Worm (Caenorhabditis elegans) whole organism, L2 larva: ENCODE results near the gene cyp-23A1.

ENCODE experiments used
- C34F6.9 ChIP-seq: fragments of 150-350 bp; optimal IDR thresholded peaks from 2 replicates; lab custom pipeline; 2014; ENCODE audit warnings: missing biosample characterization, missing genetic modification characterization
- F13H6.1 ChIP-seq: sonication (generic microtip); optimal IDR thresholded peaks from 2 replicates; lab custom pipeline; 2016; ENCODE audit warnings: missing genetic modification characterization, missing compliant biosample characterization
- Y55F3AM.14 ChIP-seq: fragments of 200-800 bp; sonication (Bioruptor generic); optimal IDR thresholded peaks from 2 replicates; lab custom pipeline; 2018; ENCODE audit warnings: mild to moderate bottlenecking, missing genetic modification characterization, missing compliant biosample characterization
- ZK546.5 ChIP-seq: sonication (generic microtip); optimal IDR thresholded peaks from 2 replicates; lab custom pipeline; 2017; ENCODE audit warnings: missing biosample characterization, missing genetic modification characterization
- aly-2 ChIP-seq: fragments of 150-350 bp; optimal IDR thresholded peaks from 2 replicates; lab custom pipeline; 2014; ENCODE audit warnings: missing biosample characterization, missing genetic modification characterization
- ceh-16 ChIP-seq: fragments of 150-350 bp; optimal IDR thresholded peaks from 2 replicates; lab custom pipeline; 2014; ENCODE audit warnings: missing biosample characterization, missing genetic modification characterization
- ceh-82 ChIP-seq: fragments of 150-350 bp; optimal IDR thresholded peaks from 2 replicates; lab custom pipeline; 2014; ENCODE audit warnings: missing biosample characterization, missing genetic modification characterization
- dmd-4 ChIP-seq: sonication (generic microtip); optimal IDR thresholded peaks from 2 replicates; lab custom pipeline; 2017; ENCODE audit warnings: missing biosample characterization, missing genetic modification characterization
- egl-27 ChIP-seq: sonication (generic microtip); optimal IDR thresholded peaks from 3 replicates; lab custom pipeline; 2017; ENCODE audit warnings: missing biosample characterization, missing genetic modification reagents, missing genetic modification characterization
- elt-1 ChIP-seq: fragments of 150-350 bp; optimal IDR thresholded peaks from 2 replicates; lab custom pipeline; 2014; ENCODE audit warnings: missing biosample characterization, missing genetic modification characterization
- fos-1 ChIP-seq: fragments of 150-350 bp; optimal IDR thresholded peaks from 2 replicates; lab custom pipeline; 2014; ENCODE audit warnings: missing biosample characterization, missing genetic modification characterization
- gmeb-1 ChIP-seq: fragments of 150-350 bp; optimal IDR thresholded peaks from 2 replicates; lab custom pipeline; 2014; ENCODE audit warnings: missing biosample characterization, missing genetic modification characterization
- lin-11 ChIP-seq: fragments of 150-350 bp; sonication (generic microtip); optimal IDR thresholded peaks from 2 replicates; lab custom pipeline; 2014; ENCODE audit warnings: missing biosample characterization, missing genetic modification characterization, inconsistent platforms, mixed read lengths
- lin-13 ChIP-seq: fragments of 150-350 bp; optimal IDR thresholded peaks from 2 replicates; lab custom pipeline; 2014; ENCODE audit warnings: missing biosample characterization, missing genetic modification reagents, missing genetic modification characterization
- lin-39 ChIP-seq: fragments of 150-350 bp; optimal IDR thresholded peaks from 2 replicates; lab custom pipeline; 2014; ENCODE audit warnings: missing biosample characterization, missing genetic modification reagents, missing genetic modification characterization
- lsy-2 ChIP-seq, 2 experiments: fragments of 150-350 bp in 1 of 2; sonication (generic microtip) in 1 of 2; optimal IDR thresholded peaks; 2 replicates each; lab custom pipeline; 2014 to 2017; ENCODE audit warnings: missing biosample characterization in 2 of 2, missing genetic modification characterization in 2 of 2
- mab-5 ChIP-seq: fragments of 150-350 bp; optimal IDR thresholded peaks from 2 replicates; lab custom pipeline; 2014; ENCODE audit warnings: missing biosample characterization, missing genetic modification characterization
- mbf-1 ChIP-seq: sonication (generic microtip); optimal IDR thresholded peaks from 2 replicates; lab custom pipeline; 2017; ENCODE audit warnings: missing biosample characterization, missing genetic modification characterization
- mdl-1 ChIP-seq, 2 experiments: fragments of 150-350 bp in 1 of 2; sonication (generic microtip) in 1 of 2; optimal IDR thresholded peaks; 2 replicates each; lab custom pipeline; 2017; ENCODE audit warnings: missing biosample characterization in 2 of 2, missing genetic modification characterization in 2 of 2
- nhr-10 ChIP-seq: sonication (generic microtip); optimal IDR thresholded peaks from 2 replicates; lab custom pipeline; 2017; ENCODE audit warnings: missing biosample characterization, missing genetic modification characterization
- nhr-11 ChIP-seq: fragments of 150-350 bp; optimal IDR thresholded peaks from 2 replicates; lab custom pipeline; 2014; ENCODE audit warnings: missing biosample characterization, missing genetic modification characterization
- nhr-12 ChIP-seq: fragments of 150-350 bp; optimal IDR thresholded peaks from 2 replicates; lab custom pipeline; 2014; ENCODE audit warnings: missing biosample characterization, missing genetic modification characterization
- nhr-129 ChIP-seq: fragments of 150-350 bp; optimal IDR thresholded peaks from 2 replicates; lab custom pipeline; 2014; ENCODE audit warnings: missing biosample characterization, missing genetic modification characterization
- nhr-21 ChIP-seq: fragments of 150-350 bp; optimal IDR thresholded peaks from 2 replicates; lab custom pipeline; 2014; ENCODE audit warnings: missing biosample characterization, missing genetic modification characterization
- nhr-23 ChIP-seq: fragments of 150-350 bp; optimal IDR thresholded peaks from 2 replicates; lab custom pipeline; 2014; ENCODE audit warnings: missing biosample characterization, missing genetic modification reagents, missing genetic modification characterization
- nhr-25 ChIP-seq: fragments of 150-350 bp; sonication (generic microtip); optimal IDR thresholded peaks from 3 replicates; lab custom pipeline; 2014; ENCODE audit warnings: missing biosample characterization, missing genetic modification characterization
- nhr-6 ChIP-seq: fragments of 150-350 bp; optimal IDR thresholded peaks from 2 replicates; lab custom pipeline; 2014; ENCODE audit warnings: missing biosample characterization, missing genetic modification characterization
- nhr-77 ChIP-seq: fragments of 150-350 bp; optimal IDR thresholded peaks from 2 replicates; lab custom pipeline; 2014; ENCODE audit warnings: missing biosample characterization, missing genetic modification characterization
- sem-4 ChIP-seq: fragments of 150-350 bp; optimal IDR thresholded peaks from 2 replicates; lab custom pipeline; 2014; ENCODE audit warnings: missing biosample characterization, missing genetic modification reagents, missing genetic modification characterization
- skn-1 ChIP-seq: sonication (generic microtip); optimal IDR thresholded peaks from 2 replicates; lab custom pipeline; 2017; ENCODE audit warnings: missing biosample characterization, missing genetic modification characterization
- sma-3 ChIP-seq: sonication (generic microtip); optimal IDR thresholded peaks from 2 replicates; lab custom pipeline; 2016; ENCODE audit warnings: missing genetic modification reagents, missing genetic modification characterization, missing compliant biosample characterization
- sma-9 ChIP-seq, 2 experiments: fragments of 150-350 bp in 1 of 2; sonication (generic microtip) in 1 of 2; optimal IDR thresholded peaks; 2 replicates each; lab custom pipeline; 2014 to 2016; ENCODE audit warnings: missing genetic modification characterization in 2 of 2, mild to moderate bottlenecking in 1 of 2, missing biosample characterization in 1 of 2, missing compliant biosample characterization in 1 of 2, missing genetic modification reagents in 1 of 2, moderate library complexity in 1 of 2
- unc-39 ChIP-seq: fragments of 150-350 bp; optimal IDR thresholded peaks from 2 replicates; lab custom pipeline; 2014; ENCODE audit warnings: missing biosample characterization, missing genetic modification characterization
- unc-55 ChIP-seq: fragments of 150-350 bp; sonication (generic microtip); optimal IDR thresholded peaks from 3 replicates; lab custom pipeline; 2014; ENCODE audit warnings: missing biosample characterization, missing genetic modification reagents, missing genetic modification characterization
- unc-62 ChIP-seq: fragments of 150-350 bp; optimal IDR thresholded peaks from 2 replicates; lab custom pipeline; 2014; ENCODE audit warnings: missing biosample characterization, missing genetic modification reagents, missing genetic modification characterization
- zag-1 ChIP-seq: fragments of 150-350 bp; optimal IDR thresholded peaks from 2 replicates; lab custom pipeline; 2014; ENCODE audit warnings: missing biosample characterization, missing genetic modification characterization
- ztf-1 ChIP-seq: fragments of 200-800 bp; sonication (Bioruptor generic); conservative IDR thresholded peaks from 2 replicates; pipeline ENCODE4 v1.3.6; 2022; ENCODE audit warnings: missing genetic modification characterization, missing compliant biosample characterization
- ztf-4 ChIP-seq: fragments of 150-350 bp; optimal IDR thresholded peaks from 2 replicates; lab custom pipeline; 2014; ENCODE audit warnings: missing biosample characterization, missing genetic modification characterization

cyp-23A1 gene

ce11 chrII:4517254-4517653, 5.2 kb downstream of the cyp-23A1 start:
- no peak for TF ChIP-seq egl-27 (tag; lab: Kevin White, UChicago)
- TF ChIP-seq mbf-1 (tag; lab: Kevin White, UChicago), result no peak
- TF ChIP-seq elt-1 (tag; lab: Kevin White, UChicago), result no peak
- TF ChIP-seq nhr-11, result no peak
- TF ChIP-seq nhr-77 (tag; lab: Kevin White, UChicago), result no peak
- TF ChIP-seq dmd-4, result no peak
- no peak for TF ChIP-seq gmeb-1
- TF ChIP-seq nhr-12 (tag; lab: Kevin White, UChicago), result no peak
- no peak for TF ChIP-seq sma-9 (GFP tag; optimal IDR thresholded peaks at IDR 0.05; lab: Kevin White, UChicago)
- no peak for TF ChIP-seq sma-9 (tag; optimal IDR thresholded peaks at IDR 0.05; lab: Kevin White, UChicago)
- no peak for TF ChIP-seq unc-62 (GFP tag; lab: Kevin White, UChicago)
- TF ChIP-seq unc-39, result no peak

DNA sequence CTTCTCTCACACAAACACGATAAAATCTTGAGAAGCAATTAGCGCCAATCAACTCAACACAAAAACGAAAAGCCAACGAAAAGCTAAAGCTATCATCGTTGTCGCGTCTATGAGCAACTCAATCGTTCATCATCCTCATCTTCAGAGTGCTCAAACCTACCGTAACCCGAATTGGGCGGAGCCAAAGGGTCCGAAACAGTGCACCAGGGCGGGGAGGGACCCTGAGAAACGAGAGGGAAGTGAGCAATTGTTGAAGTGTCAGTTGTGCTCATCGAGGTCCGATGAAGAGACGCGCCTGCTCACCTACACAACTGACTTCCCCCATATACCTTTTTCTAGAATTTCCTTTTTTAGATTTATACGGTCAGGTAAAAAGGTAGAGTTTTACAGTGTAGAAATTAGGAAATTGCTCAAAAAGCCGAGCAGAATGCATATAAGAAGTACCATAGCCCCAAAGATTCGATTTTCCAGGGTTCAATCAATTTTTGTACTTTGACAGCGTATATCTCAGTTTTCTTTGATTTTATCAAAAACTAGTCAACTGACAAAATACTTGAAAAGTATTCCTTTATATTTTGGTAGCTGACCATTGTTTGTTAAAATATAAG, 6.4 kb downstream of the cyp-23A1 start, which contains the start of gene hlh-1:
TSS of gene hlh-1 (plus strand) at position 275 of the 608 bp plus-strand sequence.
- peak; percentile 4 for TF ChIP-seq ztf-4 (tag; lab: Kevin White, UChicago)
- no peak for TF ChIP-seq ZK546.5 (tag; lab: Kevin White, UChicago)
- TF ChIP-seq zag-1, result no peak
- TF ChIP-seq nhr-21, result no peak
- peak; percentile 56 for TF ChIP-seq sma-9 (GFP tag; optimal IDR thresholded peaks at IDR 0.05; lab: Kevin White, UChicago)
- TF ChIP-seq sma-9 (tag; optimal IDR thresholded peaks at IDR 0.05; lab: Kevin White, UChicago), result no peak
- TF ChIP-seq unc-39, result no peak
- peak; percentile 0 for TF ChIP-seq C34F6.9
- TF ChIP-seq aly-2 (tag; lab: Kevin White, UChicago), result no peak
- peak; percentile 71 for TF ChIP-seq F13H6.1 (tag; lab: Kevin White, UChicago)
- TF ChIP-seq elt-1 (tag; lab: Kevin White, UChicago), result no peak
- TF ChIP-seq nhr-129 (tag; lab: Kevin White, UChicago), result peak; percentile 66
- no peak for TF ChIP-seq mbf-1 (tag; lab: Kevin White, UChicago)
- peak; percentile 16 to 83 for TF ChIP-seq lsy-2 (tag; optimal IDR thresholded peaks at IDR 0.05; lab: Kevin White, UChicago)

DNA sequence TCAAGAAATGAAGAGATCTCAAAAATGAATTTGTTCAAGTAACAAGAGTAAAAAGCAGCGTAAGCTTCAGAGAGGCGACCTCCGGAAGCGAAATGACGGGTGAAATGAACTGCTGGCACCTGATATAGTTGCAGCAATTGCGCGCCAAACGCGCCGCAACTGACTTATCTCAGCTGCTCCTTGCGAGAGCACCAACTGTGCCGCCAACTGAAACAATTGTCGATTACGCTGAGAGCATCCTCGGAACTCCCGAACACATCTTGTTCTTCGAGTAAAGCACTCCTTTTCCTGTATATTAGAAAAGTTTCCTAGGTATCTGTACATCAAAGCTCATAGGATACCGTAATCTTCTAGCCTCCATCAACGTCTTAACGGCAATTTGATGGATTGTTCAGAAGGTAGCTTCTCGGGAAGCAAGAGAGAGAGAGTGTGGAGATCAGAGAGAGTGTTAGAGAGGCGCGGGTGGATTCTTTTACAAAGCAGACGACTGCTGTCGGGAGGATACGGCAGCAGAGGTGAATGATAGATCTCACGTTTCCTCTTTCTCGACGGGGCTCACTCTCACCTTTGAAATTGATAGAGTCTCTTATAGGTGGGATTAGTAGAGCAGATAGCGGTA, 8.1 kb downstream of the cyp-23A1 start:
- TF ChIP-seq nhr-25 (tag; lab: Kevin White, UChicago), result no peak
- TF ChIP-seq lsy-2 (tag; optimal IDR thresholded peaks at IDR 0.05; lab: Kevin White, UChicago), result peak in 1 of 2 experiments; percentile 45
- TF ChIP-seq skn-1 (tag; lab: Kevin White, UChicago), result no peak
- no peak for TF ChIP-seq sem-4 (tag; lab: Kevin White, UChicago)
- TF ChIP-seq nhr-10, result no peak
- peak; percentile 32 for TF ChIP-seq F13H6.1 (tag; lab: Kevin White, UChicago)
- TF ChIP-seq zag-1, result no peak

ce11 chrII:4523122-4523672, 11.2 kb downstream of the cyp-23A1 start, which contains the start of the genes B0304.4 and B0304.2:
Gene B0304.4 (minus strand): TSS chrII:4523222.
Gene B0304.2 (plus strand): TSS chrII:4523622.
- TF ChIP-seq mdl-1 (tag; optimal IDR thresholded peaks at IDR 0.05; lab: Kevin White, UChicago) (no peak), sem-4 (tag; lab: Kevin White, UChicago) (no peak), dmd-4 (no peak), skn-1 (tag; lab: Kevin White, UChicago) (no peak), lsy-2 (tag; optimal IDR thresholded peaks at IDR 0.05; lab: Kevin White, UChicago) (no peak), zag-1 (no peak), ceh-16 (tag; lab: Kevin White, UChicago) (no peak), lin-39 (tag; lab: Kevin White, UChicago) (no peak), unc-55 (GFP tag; lab: Kevin White, UChicago) (no peak), elt-1 (tag; lab: Kevin White, UChicago) (no peak), nhr-11 (no peak), nhr-23 (tag; lab: Kevin White, UChicago) (no peak), nhr-21 (no peak), aly-2 (tag; lab: Kevin White, UChicago) (no peak), nhr-10 (no peak), ceh-82 (tag; lab: Kevin White, UChicago) (no peak), gmeb-1 (no peak), ztf-1 (GFP tag; lab: Robert Waterston, UW) (no peak)

- TF ChIP-seq Y55F3AM.14 (GFP tag; lab: Kevin White, UChicago) (no peak), nhr-129 (tag; lab: Kevin White, UChicago) (no peak), nhr-12 (tag; lab: Kevin White, UChicago) (no peak), mab-5 (no peak), nhr-11 (no peak), nhr-25 (tag; lab: Kevin White, UChicago) (no peak), mbf-1 (tag; lab: Kevin White, UChicago) (no peak), sma-3 (GFP tag; lab: Kevin White, UChicago) (no peak), unc-62 (GFP tag; lab: Kevin White, UChicago) (no peak), fos-1 (no peak), dmd-4 (no peak), lin-13 (GFP tag; lab: Kevin White, UChicago) (no peak), elt-1 (tag; lab: Kevin White, UChicago) (no peak), aly-2 (tag; lab: Kevin White, UChicago) (no peak), nhr-6 (tag; lab: Kevin White, UChicago) (no peak), lin-11 (tag; lab: Kevin White, UChicago) (no peak)
- TF ChIP-seq, all 48 proteins: peak for 0
These were observed 13.2 kb downstream of the cyp-23A1 start for ce11 chrII:4525185-4525584.
